Fruit fly (Drosophila melanogaster) whole organism, embryonic: ENCODE measurements around the gene CG13314.

ENCODE experiments used
- Atf3 ChIP-seq: fragments of 200-800 bp; sonication (Bioruptor generic); optimal IDR thresholded peaks from 3 replicates; lab custom pipeline; 2016; ENCODE audit warnings: missing biosample characterization, missing genetic modification characterization
- CG10209 ChIP-seq: fragments of 200-800 bp; sonication (Bioruptor generic); optimal IDR thresholded peaks from 3 replicates; lab custom pipeline; 2017; ENCODE audit warnings: missing biosample characterization, mild to moderate bottlenecking, missing genetic modification characterization, missing genetic modification reagents
- CG12744 ChIP-seq: fragments of 200-800 bp; sonication (Bioruptor generic); optimal IDR thresholded peaks from 2 replicates; lab custom pipeline; 2016; ENCODE audit warnings: missing biosample characterization, missing genetic modification characterization
- CG18262 ChIP-seq: fragments of 200-800 bp; optimal IDR thresholded peaks from 3 replicates; lab custom pipeline; 2019; ENCODE audit warnings: missing biosample characterization, mild to moderate bottlenecking, missing genetic modification characterization, moderate library complexity
- CG18619 ChIP-seq: fragments of 200-800 bp; sonication (Bioruptor generic); optimal IDR thresholded peaks from 3 replicates; lab custom pipeline; 2017; ENCODE audit warnings: missing biosample characterization, mild to moderate bottlenecking, missing genetic modification characterization
- CG2116 ChIP-seq: fragments of 200-800 bp; sonication (Bioruptor generic); optimal IDR thresholded peaks from 3 replicates; lab custom pipeline; 2018; ENCODE audit warnings: missing biosample characterization, mild to moderate bottlenecking, missing genetic modification characterization
- CG2889 ChIP-seq: fragments of 200-800 bp; sonication (Bioruptor generic); IDR thresholded peaks from 3 replicates; pipeline ENCODE4 v1.3.6; 2022; ENCODE audit warnings: missing biosample characterization, missing genetic modification characterization
- CG32767 ChIP-seq: fragments of 200-800 bp; sonication (Bioruptor generic); IDR thresholded peaks from 2 replicates; pipeline ENCODE4 v1.3.6; 2022; ENCODE audit warnings: missing biosample characterization, missing genetic modification characterization
- CG4360 ChIP-seq: fragments of 200-800 bp; sonication (Bioruptor generic); IDR thresholded peaks from 2 replicates; pipeline ENCODE4 v1.3.6; 2022; ENCODE audit warnings: missing biosample characterization, missing genetic modification characterization
- CG6272 ChIP-seq: fragments of 200-800 bp; sonication (Bioruptor generic); IDR thresholded peaks from 2 replicates; pipeline ENCODE4 v1.3.6; 2022; ENCODE audit warnings: missing biosample characterization, missing genetic modification characterization
- CG6654 ChIP-seq: fragments of 200-800 bp; sonication (Bioruptor generic); optimal IDR thresholded peaks from 2 replicates; lab custom pipeline; 2017; ENCODE audit warnings: missing biosample characterization, mild to moderate bottlenecking, missing genetic modification characterization
- CG6765 ChIP-seq: fragments of 200-800 bp; sonication (Bioruptor generic); optimal IDR thresholded peaks from 3 replicates; lab custom pipeline; 2017; ENCODE audit warnings: missing biosample characterization, mild to moderate bottlenecking, missing genetic modification characterization
- CG7745 ChIP-seq: fragments of 200-800 bp; sonication (Bioruptor generic); optimal IDR thresholded peaks from 2 replicates; lab custom pipeline; 2018; ENCODE audit warnings: missing biosample characterization, mild to moderate bottlenecking, missing genetic modification characterization, moderate library complexity
- CG8281 ChIP-seq: fragments of 200-800 bp; sonication (Bioruptor generic); optimal IDR thresholded peaks from 2 replicates; lab custom pipeline; 2018; ENCODE audit warnings: missing biosample characterization, mild to moderate bottlenecking, missing genetic modification characterization, moderate library complexity
- CG9215 ChIP-seq: fragments of 200-800 bp; sonication (Bioruptor generic); IDR thresholded peaks from 2 replicates; pipeline ENCODE4 v1.3.6; 2022; ENCODE audit warnings: missing biosample characterization, missing genetic modification characterization
- CkIIα-i1 ChIP-seq: fragments of 200-800 bp; sonication (Bioruptor generic); IDR thresholded peaks from 2 replicates; pipeline ENCODE4 v1.3.6; 2022; ENCODE audit warnings: missing biosample characterization, missing genetic modification characterization
- ERR ChIP-seq: fragments of 200-800 bp; sonication (Bioruptor generic); optimal IDR thresholded peaks from 2 replicates; lab custom pipeline; 2016; ENCODE audit warnings: missing biosample characterization, missing genetic modification characterization
- H15 ChIP-seq: fragments of 200-800 bp; sonication (Bioruptor generic); IDR thresholded peaks from 3 replicates; pipeline ENCODE4 v1.3.6; 2022; ENCODE audit warnings: missing biosample characterization, missing genetic modification characterization
- HLH3B ChIP-seq: fragments of 200-800 bp; sonication (Bioruptor generic); IDR thresholded peaks from 2 replicates; pipeline ENCODE4 v1.3.6; 2022; ENCODE audit warnings: missing biosample characterization, missing genetic modification characterization
- HLH54F ChIP-seq: fragments of 200-800 bp; sonication (Bioruptor generic); optimal IDR thresholded peaks from 3 replicates; lab custom pipeline; 2016; ENCODE audit warnings: missing biosample characterization, missing genetic modification characterization
- Hey ChIP-seq: fragments of 200-800 bp; sonication (Bioruptor generic); optimal IDR thresholded peaks from 3 replicates; lab custom pipeline; 2018; ENCODE audit warnings: missing biosample characterization, mild to moderate bottlenecking, missing genetic modification characterization
- Hr78 ChIP-seq, 2 experiments: fragments of 200-800 bp in 1 of 2; fragments of >200 bp in 1 of 2; sonication (Bioruptor generic) in 1 of 2; optimal IDR thresholded peaks; 2 replicates each; lab custom pipeline; 2017 to 2019; ENCODE audit warnings: missing biosample characterization in 2 of 2, missing genetic modification characterization in 2 of 2, mild to moderate bottlenecking in 1 of 2, moderate library complexity in 1 of 2
- Rx ChIP-seq: fragments of 200-800 bp; sonication (Bioruptor generic); IDR thresholded peaks from 2 replicates; pipeline ENCODE4 v1.3.6; 2022; ENCODE audit warnings: missing biosample characterization, missing genetic modification characterization
- Six4 ChIP-seq: fragments of 200-800 bp; sonication (Bioruptor generic); optimal IDR thresholded peaks from 2 replicates; lab custom pipeline; 2016; ENCODE audit warnings: missing biosample characterization, missing genetic modification characterization
- Spps ChIP-seq: fragments of 200-800 bp; sonication (Bioruptor generic); optimal IDR thresholded peaks from 2 replicates; lab custom pipeline; 2018; ENCODE audit warnings: missing biosample characterization, mild to moderate bottlenecking, missing genetic modification characterization
- abd-A ChIP-seq: fragments of 200-800 bp; sonication (Bioruptor generic); optimal IDR thresholded peaks from 3 replicates; lab custom pipeline; 2019; ENCODE audit warnings: missing biosample characterization, mild to moderate bottlenecking, missing genetic modification characterization, moderate library complexity
- chinmo ChIP-seq: fragments of 200-800 bp; sonication (Bioruptor generic); IDR thresholded peaks from 4 replicates; pipeline ENCODE4 v1.3.6; 2022; ENCODE audit warnings: missing biosample characterization, missing genetic modification characterization; ENCODE audit not compliant: partially characterized antibody
- dati ChIP-seq: fragments of 200-800 bp; sonication (Bioruptor generic); IDR thresholded peaks from 2 replicates; pipeline ENCODE4 v1.3.6; 2022; ENCODE audit warnings: missing biosample characterization, missing genetic modification characterization
- disco-r ChIP-seq: fragments of 200-800 bp; sonication (Bioruptor generic); optimal IDR thresholded peaks from 2 replicates; lab custom pipeline; 2016; ENCODE audit warnings: missing biosample characterization, missing genetic modification characterization
- emc ChIP-seq: fragments of 200-800 bp; sonication (Bioruptor generic); optimal IDR thresholded peaks from 2 replicates; lab custom pipeline; 2016; ENCODE audit warnings: missing biosample characterization, missing genetic modification characterization
- ems ChIP-seq: fragments of 200-800 bp; sonication (Bioruptor generic); optimal IDR thresholded peaks from 3 replicates; lab custom pipeline; 2016; ENCODE audit warnings: missing biosample characterization, missing genetic modification characterization
- en ChIP-seq: fragments of 200-800 bp; sonication (Bioruptor generic); optimal IDR thresholded peaks from 2 replicates; lab custom pipeline; 2016; ENCODE audit warnings: missing biosample characterization, missing genetic modification characterization
- fd96Cb ChIP-seq: fragments of 200-800 bp; sonication (Bioruptor generic); optimal IDR thresholded peaks from 2 replicates; lab custom pipeline; 2018; ENCODE audit warnings: missing biosample characterization, mild to moderate bottlenecking, missing genetic modification characterization, moderate library complexity
- gem ChIP-seq: fragments of 200-800 bp; sonication (Bioruptor generic); optimal IDR thresholded peaks from 2 replicates; lab custom pipeline; 2019; ENCODE audit warnings: missing biosample characterization, mild to moderate bottlenecking, missing genetic modification characterization, moderate library complexity
- knrl ChIP-seq: fragments of 200-800 bp; sonication (Bioruptor generic); IDR thresholded peaks from 3 replicates; pipeline ENCODE4 v1.3.6; 2022; ENCODE audit warnings: missing biosample characterization, missing genetic modification characterization; ENCODE audit not compliant: partially characterized antibody
- lab ChIP-seq: fragments of 200-800 bp; sonication (Bioruptor generic); optimal IDR thresholded peaks from 3 replicates; lab custom pipeline; 2017; ENCODE audit warnings: missing biosample characterization, missing genetic modification characterization, mild to moderate bottlenecking, moderate library complexity, missing genetic modification reagents
- mam ChIP-seq: fragments of 200-800 bp; sonication (Bioruptor generic); optimal IDR thresholded peaks from 3 replicates; lab custom pipeline; 2016; ENCODE audit warnings: missing biosample characterization, missing genetic modification characterization
- pan ChIP-seq, 4 experiments: fragments of >200 bp in 3 of 4; fragments of 200-800 bp in 1 of 4; sonication (Bioruptor generic) in 1 of 4; optimal IDR thresholded peaks in 3 of 4; IDR thresholded peaks in 1 of 4; 2 replicates each; pipeline versions ENCODE4 v1.3.6 to Lab custom; 2017 to 2022; ENCODE audit warnings: missing biosample characterization in 2 of 4, missing genetic modification characterization in 2 of 4, mixed read lengths in 1 of 4
- pum ChIP-seq: fragments of 200-800 bp; sonication (Bioruptor generic); optimal IDR thresholded peaks from 2 replicates; lab custom pipeline; 2016; ENCODE audit warnings: missing biosample characterization, missing genetic modification characterization
- slbo ChIP-seq: fragments of 200-800 bp; sonication (Bioruptor generic); IDR thresholded peaks from 2 replicates; pipeline ENCODE4 v1.3.6; 2022; ENCODE audit warnings: missing biosample characterization, missing genetic modification characterization
- sqz ChIP-seq: fragments of 200-800 bp; sonication (Bioruptor generic); optimal IDR thresholded peaks from 3 replicates; lab custom pipeline; 2018; ENCODE audit warnings: missing biosample characterization, mild to moderate bottlenecking, missing genetic modification characterization
- tll ChIP-seq, 2 experiments: fragments of 200-800 bp in 1 of 2; fragments of >200 bp in 1 of 2; sonication (Bioruptor generic) in 1 of 2; optimal IDR thresholded peaks; 2 replicates each; lab custom pipeline; 2017 to 2019; ENCODE audit warnings: missing biosample characterization in 2 of 2, missing genetic modification characterization in 2 of 2, mild to moderate bottlenecking in 1 of 2, moderate library complexity in 1 of 2
- trh ChIP-seq: fragments of 200-800 bp; sonication (Bioruptor generic); optimal IDR thresholded peaks from 2 replicates; lab custom pipeline; 2016; ENCODE audit warnings: missing biosample characterization, missing genetic modification characterization
- ttk ChIP-seq: fragments of 200-800 bp; sonication (Bioruptor generic); IDR thresholded peaks from 2 replicates; pipeline ENCODE4 v2.1.2; 2022; ENCODE audit warnings: missing biosample characterization, missing genetic modification characterization
- tup ChIP-seq: fragments of 200-800 bp; sonication (Bioruptor generic); optimal IDR thresholded peaks from 2 replicates; lab custom pipeline; 2016; ENCODE audit warnings: missing biosample characterization, mild to moderate bottlenecking, missing genetic modification characterization, moderate library complexity
- twi ChIP-seq: fragments of 200-800 bp; optimal IDR thresholded peaks from 2 replicates; lab custom pipeline; 2019; ENCODE audit warnings: missing biosample characterization, mild to moderate bottlenecking, missing genetic modification characterization, moderate library complexity
- tx ChIP-seq: fragments of 200-800 bp; sonication (Bioruptor generic); optimal IDR thresholded peaks from 2 replicates; lab custom pipeline; 2016; ENCODE audit warnings: missing biosample characterization, missing genetic modification characterization
- wor ChIP-seq: fragments of 200-800 bp; sonication (Bioruptor generic); IDR thresholded peaks from 2 replicates; pipeline ENCODE4 v1.3.6; 2022; ENCODE audit warnings: missing biosample characterization, missing genetic modification characterization

CG13314 gene

DNA sequence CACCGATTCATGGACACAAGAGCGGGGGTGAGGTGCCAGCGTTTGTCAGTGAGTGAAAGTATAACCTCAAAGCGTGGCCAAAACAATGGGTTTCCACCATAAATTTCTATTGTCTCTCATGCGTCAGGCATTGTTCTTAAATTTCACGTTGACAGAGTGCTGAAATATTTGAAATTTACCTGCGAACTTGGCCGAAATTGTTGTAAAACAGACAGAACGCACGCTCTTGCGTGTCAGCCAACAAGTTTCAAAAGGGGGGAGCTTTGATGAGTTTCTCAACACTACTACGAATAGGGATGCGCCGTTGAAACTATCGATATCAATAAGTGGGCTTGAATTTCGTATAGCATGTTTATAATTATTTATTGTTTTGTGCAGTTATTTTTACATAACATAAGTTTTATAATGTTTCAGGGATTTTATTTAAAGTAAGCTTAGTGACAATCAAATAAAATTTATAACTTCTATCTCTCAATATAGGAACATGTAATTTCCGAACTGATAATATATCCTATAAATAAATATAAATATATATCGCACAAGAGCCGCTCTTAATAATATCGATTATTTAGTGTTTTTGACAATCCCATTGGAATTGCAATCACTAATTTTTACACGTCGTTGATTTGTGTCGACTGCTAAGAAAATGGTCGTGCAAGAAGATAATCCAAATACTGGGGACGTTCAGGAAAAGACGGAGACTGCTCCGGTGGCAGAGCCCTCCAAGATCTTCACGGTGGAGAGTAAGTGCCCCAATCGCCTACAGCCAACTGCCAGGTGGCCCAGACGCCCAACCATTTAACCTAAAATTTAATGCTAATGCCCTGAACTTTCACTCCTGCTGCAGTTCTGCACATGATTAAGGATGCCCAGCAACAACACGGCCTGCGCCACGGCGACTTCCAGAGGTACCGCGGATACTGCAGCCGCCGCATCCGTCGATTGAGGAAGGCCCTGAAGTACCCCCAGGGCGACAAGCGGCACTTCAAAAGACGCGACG is 6.8 kb upstream of the CG13314 start, which contains the start of the genes pix and Srp68 (continued):
- no peak for TF ChIP-seq CkIIα-i1
- peak; percentile 73; the same call in 1 of the 2 replicates for TF ChIP-seq CG9215 (GFP tag; lab: Robert Waterston, UW)
- no peak for TF ChIP-seq dati (GFP tag; lab: Robert Waterston, UW)
- TF ChIP-seq emc (GFP tag; lab: Kevin White, UChicago), result no peak
- no peak for TF ChIP-seq en (GFP tag; lab: Kevin White, UChicago)
- TF ChIP-seq CG18262, result peak; percentile 79
- TF ChIP-seq tup (GFP tag; lab: Kevin White, UChicago), result no peak
- peak; percentile 65; the same call in 1 of the 2 replicates for TF ChIP-seq slbo (GFP tag; lab: Robert Waterston, UW)
- peak; percentile 62 for TF ChIP-seq HLH54F (GFP tag; lab: Kevin White, UChicago)
- TF ChIP-seq CG2889 (GFP tag; lab: Robert Waterston, UW), result no peak
- TF ChIP-seq H15 (GFP tag; lab: Robert Waterston, UW), result no peak
- TF ChIP-seq CG6765 (GFP tag; lab: Kevin White, UChicago), result peak; percentile 71
- no peak for TF ChIP-seq CG4360 (GFP tag; lab: Robert Waterston, UW)
- TF ChIP-seq disco-r, result peak; percentile 7
- TF ChIP-seq chinmo (GFP tag; lab: Robert Waterston, UW), result no peak
- TF ChIP-seq CG12744 (GFP tag; lab: Kevin White, UChicago), result no peak
- peak; percentile 47 for TF ChIP-seq fd96Cb (tag; lab: Kevin White, UChicago)
- TF ChIP-seq pan (optimal IDR thresholded peaks at IDR 0.05; lab: Kevin White, UChicago), result no peak
- TF ChIP-seq pan (GFP tag; optimal IDR thresholded peaks at IDR 0.05 in 1 of 2, IDR thresholded peaks at IDR 0.05 in 1 of 2), result no peak
- no peak for TF ChIP-seq CG32767 (GFP tag; lab: Robert Waterston, UW)
- TF ChIP-seq wor (GFP tag; lab: Robert Waterston, UW), result no peak
- peak; percentile 9 for TF ChIP-seq pum (GFP tag; lab: Kevin White, UChicago)
- no peak for TF ChIP-seq Hey
- no peak for TF ChIP-seq Hr78 (GFP tag; optimal IDR thresholded peaks at IDR 0.05; lab: Kevin White, UChicago)
- TF ChIP-seq CG2116 (GFP tag; lab: Kevin White, UChicago), result peak; percentile 92
- no peak for TF ChIP-seq Rx (GFP tag; lab: Robert Waterston, UW)
- no peak for TF ChIP-seq tll (GFP tag; optimal IDR thresholded peaks at IDR 0.05; lab: Kevin White, UChicago)
- TF ChIP-seq CG7745 (tag; lab: Kevin White, UChicago), result no peak
- TF ChIP-seq CG6654, result no peak
- no peak for TF ChIP-seq abd-A
- peak; percentile 50 for TF ChIP-seq CG18619 (GFP tag; lab: Kevin White, UChicago)
- no peak for TF ChIP-seq gem
- TF ChIP-seq knrl, result peak; percentile 93
- TF ChIP-seq ERR (GFP tag; lab: Kevin White, UChicago), result no peak
- TF ChIP-seq Spps (tag; lab: Kevin White, UChicago), result peak; percentile 13
- no peak for TF ChIP-seq HLH3B (GFP tag; lab: Robert Waterston, UW)
- no peak; the same call in 1 of the 2 replicates for TF ChIP-seq ttk (GFP tag; lab: Robert Waterston, UW)
- TF ChIP-seq CG8281, result no peak
- peak; percentile 24 for TF ChIP-seq ems (GFP tag; lab: Kevin White, UChicago)
- TF ChIP-seq CG10209 (GFP tag; lab: Kevin White, UChicago), result peak; percentile 61
- no peak for TF ChIP-seq lab
- TF ChIP-seq CG6272, result peak; percentile 47; the same call in 1 of the 2 replicates
- peak; percentile 33 for TF ChIP-seq tx (GFP tag; lab: Kevin White, UChicago)
- peak; percentile 15 for TF ChIP-seq Six4 (GFP tag; lab: Kevin White, UChicago)
- TF ChIP-seq twi (tag; lab: Kevin White, UChicago), result peak; percentile 63
- TF ChIP-seq sqz (GFP tag; lab: Kevin White, UChicago), result no peak
- no peak for TF ChIP-seq trh (GFP tag; lab: Kevin White, UChicago)
- TF ChIP-seq Atf3, result no peak
- peak; percentile 39 for TF ChIP-seq mam (GFP tag; lab: Kevin White, UChicago)
